Worm (Caenorhabditis elegans): ENCODE measurements around the gene dolk-1.

DNA sequence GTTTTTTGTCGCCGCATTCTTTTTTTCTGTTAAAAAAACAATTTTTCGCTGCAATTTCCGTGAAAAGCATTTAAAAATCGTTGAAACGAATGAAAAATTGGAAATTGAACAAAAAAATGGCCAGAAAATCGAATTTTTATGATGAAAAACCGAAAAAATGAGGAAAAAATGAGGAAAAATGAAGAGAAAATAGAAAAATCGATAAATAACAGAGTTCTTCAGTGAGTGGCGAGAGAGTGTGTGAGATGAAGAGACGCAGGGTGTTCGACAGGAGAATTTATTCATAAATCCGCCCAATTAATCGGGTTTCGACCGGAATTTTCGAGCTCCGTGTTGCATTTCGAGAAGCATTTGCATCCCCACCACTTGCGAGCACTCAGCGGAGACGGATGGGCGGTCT is 37.9 kb upstream of the dolk-1 start, which contains the start of gene Y56A3A.28:
- TF ChIP-seq flt-1 (GFP tag; IDR thresholded peaks at IDR 0.05): no peak
- no peak for TF ChIP-seq cog-1 (tag; optimal IDR thresholded peaks at IDR 0.05)
- TF ChIP-seq ztf-23 (GFP tag; IDR thresholded peaks at IDR 0.05): no peak
- TF ChIP-seq tab-1 (GFP tag; IDR thresholded peaks at IDR 0.05): no peak
- TF ChIP-seq klf-2 (GFP tag; conservative IDR thresholded peaks at IDR 0.05): no peak
- no peak for TF ChIP-seq med-1 (GFP tag; optimal IDR thresholded peaks at IDR 0.05; ENCODE audit: insufficient read depth)
- no peak for TF ChIP-seq ztf-29 (GFP tag; IDR thresholded peaks at IDR 0.05)
